Worm (Caenorhabditis elegans): ENCODE measurements around the gene twk-35.

ce11 chrV:20832554-20832963, 30.2 kb upstream of the twk-35 start:
- TF ChIP-seq tra-4 (tag; optimal IDR thresholded peaks at IDR 0.05), result no peak
- TF ChIP-seq ama-1 (optimal IDR thresholded peaks at IDR 0.05), result no peak
- no peak for TF ChIP-seq ceh-36 (tag; optimal IDR thresholded peaks at IDR 0.05)
- TF ChIP-seq B0310.2 (tag; optimal IDR thresholded peaks at IDR 0.05), result no peak
- TF ChIP-seq aly-1 (tag; optimal IDR thresholded peaks at IDR 0.05), result no peak
- TF ChIP-seq F13C5.2 (tag; optimal IDR thresholded peaks at IDR 0.05), result no peak
- 0 out of 2 replicates have a peak, but pooled peaks have one; percentile 6 for TF ChIP-seq tbx-37 (GFP tag; conservative IDR thresholded peaks at IDR 0.05)
- no peak for TF ChIP-seq tbx-11 (GFP tag; IDR thresholded peaks at IDR 0.05)
- no peak for TF ChIP-seq hnd-1 (tag; optimal IDR thresholded peaks at IDR 0.05)
- peak; percentile 24 for TF ChIP-seq ceh-13 (GFP tag; optimal IDR thresholded peaks at IDR 0.05)
- TF ChIP-seq hmbx-1 (tag; optimal IDR thresholded peaks at IDR 0.05), result no peak
- TF ChIP-seq flt-1 (GFP tag; IDR thresholded peaks at IDR 0.05), result no peak

Data from whole organism, early embryonic.